Worm (Caenorhabditis elegans) whole organism, L2 larva: ENCODE data around the gene dhs-6.

Experiments
- F13H6.1 ChIP-seq: sonication (generic microtip); optimal IDR thresholded peaks from 2 replicates; lab custom pipeline; 2016; ENCODE audit warnings: missing genetic modification characterization, missing compliant biosample characterization
- R02D3.7 ChIP-seq: fragments of 150-350 bp; optimal IDR thresholded peaks from 2 replicates; lab custom pipeline; 2014; ENCODE audit warnings: missing biosample characterization, missing genetic modification characterization
- Y55F3AM.14 ChIP-seq: fragments of 200-800 bp; sonication (Bioruptor generic); optimal IDR thresholded peaks from 2 replicates; lab custom pipeline; 2018; ENCODE audit warnings: mild to moderate bottlenecking, missing genetic modification characterization, missing compliant biosample characterization
- ZK546.5 ChIP-seq: sonication (generic microtip); optimal IDR thresholded peaks from 2 replicates; lab custom pipeline; 2017; ENCODE audit warnings: missing biosample characterization, missing genetic modification characterization
- aly-2 ChIP-seq: fragments of 150-350 bp; optimal IDR thresholded peaks from 2 replicates; lab custom pipeline; 2014; ENCODE audit warnings: missing biosample characterization, missing genetic modification characterization
- ama-1 ChIP-seq: fragments of 150-350 bp; optimal IDR thresholded peaks from 2 replicates; lab custom pipeline; 2018; ENCODE audit warnings: inconsistent platforms
- blmp-1 ChIP-seq: sonication (generic microtip); optimal IDR thresholded peaks from 2 replicates; lab custom pipeline; 2017; ENCODE audit warnings: missing genetic modification characterization, mild to moderate bottlenecking, missing compliant biosample characterization, antibody characterized with exemption, moderate library complexity; ENCODE audit not compliant: insufficient read depth
- ceh-16 ChIP-seq: fragments of 150-350 bp; optimal IDR thresholded peaks from 2 replicates; lab custom pipeline; 2014; ENCODE audit warnings: missing biosample characterization, missing genetic modification characterization
- ceh-82 ChIP-seq: fragments of 150-350 bp; optimal IDR thresholded peaks from 2 replicates; lab custom pipeline; 2014; ENCODE audit warnings: missing biosample characterization, missing genetic modification characterization
- crh-2 ChIP-seq: sonication (generic microtip); optimal IDR thresholded peaks from 2 replicates; lab custom pipeline; 2017; ENCODE audit warnings: missing biosample characterization, missing genetic modification characterization
- dmd-4 ChIP-seq: sonication (generic microtip); optimal IDR thresholded peaks from 2 replicates; lab custom pipeline; 2017; ENCODE audit warnings: missing biosample characterization, missing genetic modification characterization
- egl-27 ChIP-seq: sonication (generic microtip); optimal IDR thresholded peaks from 3 replicates; lab custom pipeline; 2017; ENCODE audit warnings: missing biosample characterization, missing genetic modification reagents, missing genetic modification characterization
- elt-3 ChIP-seq: sonication (generic microtip); optimal IDR thresholded peaks from 2 replicates; lab custom pipeline; 2017; ENCODE audit warnings: missing biosample characterization, missing genetic modification characterization
- fos-1 ChIP-seq: fragments of 150-350 bp; optimal IDR thresholded peaks from 2 replicates; lab custom pipeline; 2014; ENCODE audit warnings: missing biosample characterization, missing genetic modification characterization
- gmeb-1 ChIP-seq: fragments of 150-350 bp; optimal IDR thresholded peaks from 2 replicates; lab custom pipeline; 2014; ENCODE audit warnings: missing biosample characterization, missing genetic modification characterization
- lin-11 ChIP-seq: fragments of 150-350 bp; sonication (generic microtip); optimal IDR thresholded peaks from 2 replicates; lab custom pipeline; 2014; ENCODE audit warnings: missing biosample characterization, missing genetic modification characterization, inconsistent platforms, mixed read lengths
- lin-13 ChIP-seq: fragments of 150-350 bp; optimal IDR thresholded peaks from 2 replicates; lab custom pipeline; 2014; ENCODE audit warnings: missing biosample characterization, missing genetic modification reagents, missing genetic modification characterization
- lin-39 ChIP-seq: fragments of 150-350 bp; optimal IDR thresholded peaks from 2 replicates; lab custom pipeline; 2014; ENCODE audit warnings: missing biosample characterization, missing genetic modification reagents, missing genetic modification characterization
- lsy-2 ChIP-seq, 2 experiments: fragments of 150-350 bp in 1 of 2; sonication (generic microtip) in 1 of 2; optimal IDR thresholded peaks; 2 replicates each; lab custom pipeline; 2014 to 2017; ENCODE audit warnings: missing biosample characterization in 2 of 2, missing genetic modification characterization in 2 of 2
- mdl-1 ChIP-seq, 2 experiments: fragments of 150-350 bp in 1 of 2; sonication (generic microtip) in 1 of 2; optimal IDR thresholded peaks; 2 replicates each; lab custom pipeline; 2017; ENCODE audit warnings: missing biosample characterization in 2 of 2, missing genetic modification characterization in 2 of 2
- nhr-10 ChIP-seq: sonication (generic microtip); optimal IDR thresholded peaks from 2 replicates; lab custom pipeline; 2017; ENCODE audit warnings: missing biosample characterization, missing genetic modification characterization
- nhr-12 ChIP-seq: fragments of 150-350 bp; optimal IDR thresholded peaks from 2 replicates; lab custom pipeline; 2014; ENCODE audit warnings: missing biosample characterization, missing genetic modification characterization
- nhr-129 ChIP-seq: fragments of 150-350 bp; optimal IDR thresholded peaks from 2 replicates; lab custom pipeline; 2014; ENCODE audit warnings: missing biosample characterization, missing genetic modification characterization
- nhr-237 ChIP-seq: fragments of 150-350 bp; optimal IDR thresholded peaks from 2 replicates; lab custom pipeline; 2014; ENCODE audit warnings: missing biosample characterization, missing genetic modification characterization
- nhr-25 ChIP-seq: fragments of 150-350 bp; sonication (generic microtip); optimal IDR thresholded peaks from 3 replicates; lab custom pipeline; 2014; ENCODE audit warnings: missing biosample characterization, missing genetic modification characterization
- sem-4 ChIP-seq: fragments of 150-350 bp; optimal IDR thresholded peaks from 2 replicates; lab custom pipeline; 2014; ENCODE audit warnings: missing biosample characterization, missing genetic modification reagents, missing genetic modification characterization
- skn-1 ChIP-seq: sonication (generic microtip); optimal IDR thresholded peaks from 2 replicates; lab custom pipeline; 2017; ENCODE audit warnings: missing biosample characterization, missing genetic modification characterization
- sma-3 ChIP-seq: sonication (generic microtip); optimal IDR thresholded peaks from 2 replicates; lab custom pipeline; 2016; ENCODE audit warnings: missing genetic modification reagents, missing genetic modification characterization, missing compliant biosample characterization
- sma-9 ChIP-seq, 2 experiments: fragments of 150-350 bp in 1 of 2; sonication (generic microtip) in 1 of 2; optimal IDR thresholded peaks; 2 replicates each; lab custom pipeline; 2014 to 2016; ENCODE audit warnings: missing genetic modification characterization in 2 of 2, mild to moderate bottlenecking in 1 of 2, missing biosample characterization in 1 of 2, missing compliant biosample characterization in 1 of 2, missing genetic modification reagents in 1 of 2, moderate library complexity in 1 of 2
- snpc-4 ChIP-seq: fragments of 150-350 bp; optimal IDR thresholded peaks from 2 replicates; lab custom pipeline; 2014; ENCODE audit warnings: missing biosample characterization, missing genetic modification characterization
- zag-1 ChIP-seq: fragments of 150-350 bp; optimal IDR thresholded peaks from 2 replicates; lab custom pipeline; 2014; ENCODE audit warnings: missing biosample characterization, missing genetic modification characterization
- ztf-1 ChIP-seq: fragments of 200-800 bp; sonication (Bioruptor generic); conservative IDR thresholded peaks from 2 replicates; pipeline ENCODE4 v1.3.6; 2022; ENCODE audit warnings: missing genetic modification characterization, missing compliant biosample characterization

The dhs-6 gene

DNA sequence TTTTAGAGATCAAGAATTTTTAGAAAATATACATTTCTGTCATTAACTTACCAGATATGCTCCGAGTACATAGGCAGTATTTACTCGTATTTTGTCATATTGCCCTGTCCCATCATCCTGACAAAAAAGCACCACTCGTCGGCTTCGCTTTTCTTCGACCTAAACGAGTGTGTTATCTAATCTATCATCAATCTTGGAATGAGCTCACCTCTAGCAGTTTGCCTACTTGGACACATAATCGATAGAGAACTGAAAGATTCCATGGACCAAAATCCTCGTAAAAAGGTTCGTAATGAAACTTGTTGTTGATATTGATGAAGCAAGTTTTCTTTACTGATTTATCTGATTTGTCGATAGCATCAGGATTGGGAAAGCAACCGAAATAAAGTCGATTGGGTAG lies 26.3 kb downstream of the dhs-6 start:
- TF ChIP-seq lsy-2 (tag; optimal IDR thresholded peaks at IDR 0.05; lab: Kevin White, UChicago) (no peak), zag-1 (tag; lab: Kevin White, UChicago) (no peak), nhr-12 (no peak), lin-11 (tag; lab: Kevin White, UChicago) (no peak), ceh-82 (tag; lab: Kevin White, UChicago) (no peak), skn-1 (tag; lab: Kevin White, UChicago) (no peak), elt-3 (tag; lab: Kevin White, UChicago) (no peak)

DNA sequence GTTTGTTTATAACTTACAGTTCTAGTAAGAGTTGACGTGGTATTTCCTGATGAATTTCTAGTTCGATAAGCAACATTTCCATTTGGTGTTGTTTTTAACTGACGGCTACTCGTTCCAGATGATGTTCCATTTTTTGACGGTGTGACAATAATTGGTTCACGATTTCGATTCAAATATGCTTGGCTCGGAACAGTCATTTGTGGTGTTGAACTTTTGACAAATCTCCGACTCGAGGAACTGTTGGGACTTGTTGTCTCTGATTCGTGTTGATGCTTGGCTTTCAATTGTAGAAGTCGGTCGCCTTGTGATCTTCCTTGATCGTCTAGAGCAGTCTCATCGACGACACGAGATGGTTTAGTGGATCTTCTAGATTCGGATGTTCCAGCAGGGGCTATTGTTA lies 27.6 kb downstream of the dhs-6 start:
- no peak for TF ChIP-seq ZK546.5 (tag; lab: Kevin White, UChicago)
- no peak for TF ChIP-seq lin-13 (GFP tag; lab: Kevin White, UChicago)
- TF ChIP-seq nhr-10 (tag; lab: Kevin White, UChicago) = no peak
- no peak for TF ChIP-seq blmp-1 (tag; lab: Kevin White, UChicago)
- no peak for TF ChIP-seq sma-3 (GFP tag; lab: Kevin White, UChicago)
- TF ChIP-seq ama-1 (lab: Kevin White, UChicago) = no peak
- no peak for TF ChIP-seq lin-11 (tag; lab: Kevin White, UChicago)
- TF ChIP-seq ceh-82 (tag; lab: Kevin White, UChicago) = no peak
- no peak for TF ChIP-seq ztf-1
- TF ChIP-seq nhr-12 = no peak
- TF ChIP-seq sem-4 (tag; lab: Kevin White, UChicago) = no peak

DNA sequence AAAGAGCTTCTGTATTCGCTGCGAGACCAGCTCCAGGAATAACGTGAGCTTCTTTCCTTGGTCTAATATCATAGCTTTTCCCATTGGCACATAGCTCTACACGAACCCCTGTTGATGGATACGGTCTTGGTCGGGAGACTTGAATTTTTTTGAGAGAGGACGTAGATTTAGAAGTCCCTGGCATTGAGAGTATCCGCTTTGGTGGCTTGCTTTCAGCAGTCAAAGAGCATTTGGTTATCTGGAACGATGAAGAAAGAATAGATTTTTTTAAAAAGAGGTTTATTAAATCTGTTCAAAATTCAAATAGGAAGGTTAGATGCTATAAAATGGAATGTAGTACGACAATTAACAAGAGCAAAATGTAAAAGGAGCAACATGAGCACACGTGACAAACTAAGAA lies 29.4 kb downstream of the dhs-6 start, which contains the start of gene C17G10.13:
C17G10.13 (minus strand) TSS at position 101 of the 400 bp plus-strand sequence.
- no peak for TF ChIP-seq Y55F3AM.14 (GFP tag; lab: Kevin White, UChicago)
- no peak for TF ChIP-seq crh-2 (tag; lab: Kevin White, UChicago)
- no peak for TF ChIP-seq R02D3.7
- no peak for TF ChIP-seq lin-13 (GFP tag; lab: Kevin White, UChicago)
- no peak for TF ChIP-seq lsy-2 (tag; optimal IDR thresholded peaks at IDR 0.05; lab: Kevin White, UChicago)
- no peak for TF ChIP-seq lin-39 (tag; lab: Kevin White, UChicago)
- no peak for TF ChIP-seq mdl-1 (tag; optimal IDR thresholded peaks at IDR 0.05; lab: Kevin White, UChicago)
- TF ChIP-seq F13H6.1 (tag; lab: Kevin White, UChicago) = no peak
- no peak for TF ChIP-seq aly-2 (tag; lab: Kevin White, UChicago)
- no peak for TF ChIP-seq ceh-16 (tag; lab: Kevin White, UChicago)
- TF ChIP-seq zag-1 (tag; lab: Kevin White, UChicago) = no peak
- no peak for TF ChIP-seq dmd-4 (tag; lab: Kevin White, UChicago)
- no peak for TF ChIP-seq skn-1 (tag; lab: Kevin White, UChicago)

DNA sequence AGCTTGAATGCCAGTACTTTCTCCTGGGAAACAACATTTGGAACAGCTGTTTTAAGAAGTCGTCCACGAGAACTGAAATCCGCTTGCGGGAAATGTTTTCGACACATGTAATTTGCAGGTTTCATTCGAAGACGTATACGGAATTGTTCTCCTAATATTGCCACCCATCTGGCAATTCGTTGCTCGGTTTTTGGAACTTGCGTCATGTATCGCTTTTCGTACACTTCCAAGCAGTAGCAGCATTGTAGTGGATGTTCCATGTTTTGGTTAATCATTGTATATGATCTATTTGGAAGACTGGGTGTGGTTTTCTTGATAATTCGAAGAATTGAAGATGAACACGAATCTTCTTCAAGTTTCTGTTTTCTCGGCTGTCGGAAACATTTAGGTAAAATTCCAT lies 31.3 kb downstream of the dhs-6 start:
- no peak for TF ChIP-seq nhr-25 (tag; lab: Kevin White, UChicago)
- TF ChIP-seq snpc-4 (tag; lab: Kevin White, UChicago) = no peak
- no peak for TF ChIP-seq nhr-237 (tag; lab: Kevin White, UChicago)
- TF ChIP-seq sem-4 (tag; lab: Kevin White, UChicago) = no peak
- no peak for TF ChIP-seq elt-3 (tag; lab: Kevin White, UChicago)
- TF ChIP-seq zag-1 (tag; lab: Kevin White, UChicago) = no peak
- TF ChIP-seq nhr-12 = no peak
- TF ChIP-seq, all 48 proteins: peak for 0

DNA sequence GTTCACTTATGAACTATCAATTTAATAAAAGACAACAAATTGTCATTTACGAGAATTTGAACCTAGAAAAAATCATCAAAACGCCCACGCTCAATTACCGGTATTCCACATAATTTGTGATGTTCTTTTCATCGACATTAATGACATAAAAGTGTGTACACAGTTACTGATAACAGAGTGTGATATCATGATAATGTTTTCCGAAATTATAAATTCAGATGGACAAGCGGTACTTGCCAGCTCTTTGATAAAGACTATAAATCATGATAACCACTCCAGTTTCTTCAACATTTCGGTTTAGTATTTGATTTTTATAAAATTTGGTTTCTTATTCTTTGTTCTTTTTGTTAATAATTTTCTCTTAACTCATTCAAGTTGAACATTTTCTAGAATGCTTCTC lies 33.3 kb downstream of the dhs-6 start, which contains the start of gene lys-8:
lys-8 (plus strand) TSS at position 391 of the 400 bp plus-strand sequence.
- peak; percentile 32 for TF ChIP-seq gmeb-1 (tag; lab: Kevin White, UChicago)
- no peak for TF ChIP-seq nhr-129 (tag; lab: Kevin White, UChicago)
- TF ChIP-seq nhr-237 (tag; lab: Kevin White, UChicago) = no peak
- TF ChIP-seq crh-2 (tag; lab: Kevin White, UChicago) = peak; percentile 67
- peak; percentile 78 for TF ChIP-seq sma-9 (GFP tag; optimal IDR thresholded peaks at IDR 0.05; lab: Kevin White, UChicago)
- TF ChIP-seq sma-9 (tag; optimal IDR thresholded peaks at IDR 0.05; lab: Kevin White, UChicago) = no peak
- peak; percentile 97 for TF ChIP-seq fos-1 (tag; lab: Kevin White, UChicago)
- peak; percentile 52 for TF ChIP-seq F13H6.1 (tag; lab: Kevin White, UChicago)
- peak; percentile 58 for TF ChIP-seq skn-1 (tag; lab: Kevin White, UChicago)
- no peak for TF ChIP-seq dmd-4 (tag; lab: Kevin White, UChicago)
- TF ChIP-seq egl-27 (tag; lab: Kevin White, UChicago) = no peak
